Fruit fly (Drosophila melanogaster) whole organism: ENCODE data around the gene CG4375.

ENCODE experiments used
- CG8478 ChIP-seq: fragments of >200 bp; optimal IDR thresholded peaks from 2 replicates; lab custom pipeline; 2018; ENCODE audit warnings: inconsistent platforms
- Dll ChIP-seq: fragments of >200 bp; optimal IDR thresholded peaks from 2 replicates; lab custom pipeline; 2017
- EcR ChIP-seq, 2 experiments: fragments of >200 bp; optimal IDR thresholded peaks; 2 replicates each; lab custom pipeline; 2017; ENCODE audit warnings: missing biosample characterization in 2 of 2, missing genetic modification characterization in 2 of 2, missing genetic modification reagents in 2 of 2
- pan ChIP-seq: fragments of >200 bp; optimal IDR thresholded peaks from 2 replicates; lab custom pipeline; 2017
- psq ChIP-seq: fragments of >200 bp; optimal IDR thresholded peaks from 2 replicates; lab custom pipeline; 2017
- usp ChIP-seq: fragments of >200 bp; optimal IDR thresholded peaks from 2 replicates; lab custom pipeline; 2017; ENCODE audit warnings: missing biosample characterization, missing genetic modification characterization, mixed read lengths

The CG4375 gene

dm6 chr2L:1008923-1009322, 17.8 kb downstream of the CG4375 start:
- TF ChIP-seq CG8478 (no peak), EcR (GFP tag; optimal IDR thresholded peaks at IDR 0.05; lab: Kevin White, UChicago) (no peak), psq (lab: Kevin White, UChicago) (no peak), pan (lab: Kevin White, UChicago) (no peak), Dll (lab: Kevin White, UChicago) (no peak), usp (GFP tag; lab: Kevin White, UChicago) (no peak)

DNA sequence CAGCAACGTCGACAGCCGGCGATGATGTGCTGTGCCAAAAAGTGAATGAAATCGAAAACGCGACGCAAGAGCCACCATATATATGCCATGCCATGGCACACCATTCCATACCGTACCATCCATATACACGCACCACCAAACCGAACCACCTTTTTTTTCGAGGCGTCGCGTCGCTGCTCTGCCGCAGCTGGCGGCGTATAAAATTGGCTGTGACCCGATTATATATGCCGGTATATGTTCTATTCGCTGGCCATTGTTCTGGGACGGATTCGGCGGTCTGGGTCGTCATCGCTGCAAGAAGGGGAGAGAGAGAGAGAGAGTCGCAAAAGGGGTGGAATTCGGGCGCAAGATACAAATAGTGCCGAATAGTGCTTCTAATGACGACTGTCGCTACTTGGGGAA, 18.9 kb downstream of the CG4375 start:
- no peak for TF ChIP-seq psq (lab: Kevin White, UChicago)
- TF ChIP-seq CG8478 = no peak
- no peak for TF ChIP-seq usp (GFP tag; lab: Kevin White, UChicago)
- no peak for TF ChIP-seq pan (lab: Kevin White, UChicago)
- TF ChIP-seq EcR (GFP tag; optimal IDR thresholded peaks at IDR 0.05; lab: Kevin White, UChicago) = no peak
- TF ChIP-seq Dll (lab: Kevin White, UChicago) = no peak

dm6 chr2L:1007142-1007839, 19.4 kb downstream of the CG4375 start:
- TF ChIP-seq usp (GFP tag; lab: Kevin White, UChicago) = no peak
- TF ChIP-seq EcR (GFP tag; optimal IDR thresholded peaks at IDR 0.05; lab: Kevin White, UChicago) = no peak
- no peak for TF ChIP-seq pan (lab: Kevin White, UChicago)
- TF ChIP-seq Dll (lab: Kevin White, UChicago) = peak; percentile 76
- TF ChIP-seq CG8478 = no peak
- no peak for TF ChIP-seq psq (lab: Kevin White, UChicago)

- no peak for TF ChIP-seq Dll (lab: Kevin White, UChicago)
- no peak for TF ChIP-seq usp (GFP tag; lab: Kevin White, UChicago)
- TF ChIP-seq pan (lab: Kevin White, UChicago) = no peak
- TF ChIP-seq EcR (GFP tag; optimal IDR thresholded peaks at IDR 0.05; lab: Kevin White, UChicago) = no peak
- no peak for TF ChIP-seq psq (lab: Kevin White, UChicago)
- TF ChIP-seq CG8478 = no peak
Measured at dm6 chr2L:1006516-1006915, 20.2 kb downstream of the CG4375 start.
